Worm (Caenorhabditis elegans): ENCODE data around the gene F40F8.11.

F40F8.11 gene

DNA sequence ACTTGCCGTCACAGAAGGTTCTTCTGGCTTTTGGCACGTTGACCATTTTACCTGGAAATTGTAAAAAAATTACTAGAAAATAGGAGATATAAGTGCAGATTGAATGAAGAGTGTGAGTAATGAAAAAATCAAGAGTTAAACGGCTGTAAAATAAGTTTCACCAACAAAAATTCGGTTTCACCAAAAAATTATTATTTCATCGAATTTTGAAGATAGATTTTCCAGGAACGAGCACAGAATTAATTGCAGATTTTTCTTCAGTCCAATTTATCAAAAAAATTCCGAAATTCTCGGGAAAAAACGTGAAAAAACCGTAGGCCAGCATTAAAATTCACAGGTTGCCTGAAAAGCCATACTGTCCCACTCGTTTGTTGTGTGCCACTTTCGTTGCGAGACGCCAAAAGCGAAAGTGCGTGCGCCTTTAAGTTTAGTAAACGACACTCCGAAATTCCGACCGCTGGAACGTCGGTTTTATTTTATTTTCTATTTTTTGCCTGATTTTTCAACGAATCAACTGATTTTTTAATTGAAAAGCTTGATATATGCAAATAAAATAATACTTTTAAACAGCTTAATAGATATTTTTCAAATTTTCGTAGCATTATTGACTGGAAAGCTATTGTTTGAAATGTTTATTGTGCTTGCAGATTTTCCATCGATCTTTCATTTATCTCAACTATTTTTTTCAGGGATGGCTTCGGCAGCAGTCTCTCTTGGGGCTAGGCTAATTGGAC lies 35.1 kb downstream of the F40F8.11 start, which contains the start of the genes rpl-36.A and nuo-1 (continued):
- TF ChIP-seq ekl-4 (GFP tag; IDR thresholded peaks at IDR 0.05) (0 out of 2 replicates have a peak, but pooled peaks have one; percentile 10), lin-35 (GFP tag; optimal IDR thresholded peaks at IDR 0.05) (peak in 1 of 3 experiments; percentile 67), snpc-1.1 (tag; optimal IDR thresholded peaks at IDR 0.05; ENCODE audit: insufficient read depth) (peak; percentile 16), lin-26 (GFP tag; IDR thresholded peaks at IDR 0.05) (no peak), ztf-26 (tag; optimal IDR thresholded peaks at IDR 0.05) (no peak), mxl-1 (tag; optimal IDR thresholded peaks at IDR 0.05) (no peak), ccch-3 (GFP tag; optimal IDR thresholded peaks at IDR 0.05) (no peak), madf-6 (GFP tag; IDR thresholded peaks at IDR 0.05) (peak; percentile 70), unc-62 (GFP tag; optimal IDR thresholded peaks at IDR 0.05) (peak; percentile 9), D2030.7 (GFP tag; IDR thresholded peaks at IDR 0.05) (peak; percentile 71), K11D2.4 (GFP tag; IDR thresholded peaks at IDR 0.05) (0 out of 2 replicates have a peak, but pooled peaks have one; percentile 9), hmg-20 (GFP tag; IDR thresholded peaks at IDR 0.05) (no peak), bed-2 (GFP tag; IDR thresholded peaks at IDR 0.05) (no peak), hlh-12 (tag; optimal IDR thresholded peaks at IDR 0.05) (no peak), sea-2 (GFP tag; IDR thresholded peaks at IDR 0.05) (no peak), gei-17 (GFP tag; optimal IDR thresholded peaks at IDR 0.05) (no peak), F23B12.7 (tag; optimal IDR thresholded peaks at IDR 0.05; ENCODE audit: insufficient read depth) (peak; percentile 91), ztf-18 (tag; optimal IDR thresholded peaks at IDR 0.05) (peak; percentile 32), F55B11.4 (tag; optimal IDR thresholded peaks at IDR 0.05; ENCODE audit: borderline replicate concordance, insufficient read depth) (no peak), ama-1 (optimal IDR thresholded peaks at IDR 0.05) (no peak), ama-1 (GFP tag; optimal IDR thresholded peaks at IDR 0.05) (no peak), chd-7 (tag; optimal IDR thresholded peaks at IDR 0.05) (no peak), repo-1 (tag; optimal IDR thresholded peaks at IDR 0.05) (no peak), C17E4.6 (GFP tag; IDR thresholded peaks at IDR 0.05) (no peak), lsl-1 (GFP tag; optimal IDR thresholded peaks at IDR 0.05) (peak; percentile 89), B0035.1 (tag; optimal IDR thresholded peaks at IDR 0.05) (no peak), B0019.2 (GFP tag; conservative IDR thresholded peaks at IDR 0.05) (peak; percentile 57), ceh-91 (GFP tag; IDR thresholded peaks at IDR 0.05) (peak; percentile 65), B0261.1 (tag; optimal IDR thresholded peaks at IDR 0.05) (no peak), tbp1 (GFP tag; optimal IDR thresholded peaks at IDR 0.05) (peak; percentile 47), cebp-2 (GFP tag; IDR thresholded peaks at IDR 0.05) (no peak)

DNA sequence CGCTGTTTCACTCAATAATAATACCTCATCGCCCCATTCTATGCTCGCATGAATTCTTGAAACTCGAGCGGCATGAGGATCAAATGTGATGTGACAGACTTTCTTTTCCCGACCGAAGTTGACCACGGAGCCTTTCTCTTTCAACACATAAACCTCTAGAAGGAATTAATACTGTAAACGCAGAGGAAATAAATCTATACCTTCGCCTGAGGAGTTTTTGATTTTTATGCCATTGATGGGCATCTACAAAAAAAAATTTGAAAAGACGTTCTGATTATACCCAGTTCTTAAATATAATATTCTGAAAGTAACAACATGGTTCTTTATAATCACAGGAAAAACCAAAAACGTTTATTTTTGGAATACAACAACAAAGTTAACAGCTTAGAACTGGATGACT lies 36.2 kb downstream of the F40F8.11 start, which contains the start of gene nbs-1:
nbs-1 (minus strand) TSS at position 246 of the 400 bp plus-strand sequence.
- TF ChIP-seq tlf-1 (GFP tag; optimal IDR thresholded peaks at IDR 0.05) (no peak), cebp-1 (GFP tag; IDR thresholded peaks at IDR 0.05) (no peak), cebp-1 (tag; optimal IDR thresholded peaks at IDR 0.05) (no peak), chd-7 (tag; optimal IDR thresholded peaks at IDR 0.05) (peak; percentile 28), sea-2 (GFP tag; IDR thresholded peaks at IDR 0.05) (no peak), Y56A3A.18 (GFP tag; IDR thresholded peaks at IDR 0.05) (0 out of 2 replicates have a peak, but pooled peaks have one; percentile 9), atf-7 (tag; optimal IDR thresholded peaks at IDR 0.05) (no peak), madf-3 (GFP tag; IDR thresholded peaks at IDR 0.05) (peak; percentile 49; the same call in 1 of the 2 replicates), rcor-1 (GFP tag; IDR thresholded peaks at IDR 0.05) (peak; percentile 60), mxl-1 (tag; optimal IDR thresholded peaks at IDR 0.05) (no peak), lin-35 (GFP tag; optimal IDR thresholded peaks at IDR 0.05) (no peak), egl-44 (GFP tag; IDR thresholded peaks at IDR 0.05) (no peak), Y67H2A.10 (GFP tag; conservative IDR thresholded peaks at IDR 0.05) (no peak), B0035.1 (tag; optimal IDR thresholded peaks at IDR 0.05) (no peak), ceh-27 (GFP tag; optimal IDR thresholded peaks at IDR 0.05) (no peak), Y53G8AR.9 (GFP tag; conservative IDR thresholded peaks at IDR 0.05) (peak; percentile 65; the same call in 1 of the 2 replicates), lag-1 (GFP tag; IDR thresholded peaks at IDR 0.05) (no peak), lin-54 (GFP tag; optimal IDR thresholded peaks at IDR 0.05) (peak; percentile 41), K12H6.12 (tag; optimal IDR thresholded peaks at IDR 0.05) (no peak), F57A8.1 (GFP tag; optimal IDR thresholded peaks at IDR 0.05) (peak; percentile 21), ceh-79 (tag; optimal IDR thresholded peaks at IDR 0.05) (no peak), ZK185.1 (tag; optimal IDR thresholded peaks at IDR 0.05; ENCODE audit: poor library complexity, severe bottlenecking) (no peak)

Data from whole organism, young adult.